Worm (Caenorhabditis elegans) whole organism, mixed stage, embryonic: ENCODE measurements around the gene col-88.
A peak's percentile ranks its signal among the peaks of the same experiment; 100 is the strongest.

Experiments used
- M03D4.4 ChIP-seq: sonication (generic microtip); optimal IDR thresholded peaks from 2 replicates; lab custom pipeline; 2017; ENCODE audit warnings: mild to moderate bottlenecking, missing genetic modification characterization, missing compliant biosample characterization
- bed-3 ChIP-seq: fragments of 200-800 bp; sonication (Bioruptor generic); optimal IDR thresholded peaks from 3 replicates; lab custom pipeline; 2018; ENCODE audit warnings: mild to moderate bottlenecking, missing genetic modification characterization, moderate library complexity, missing compliant biosample characterization
- ceh-39 ChIP-seq: fragments of 150-350 bp; optimal IDR thresholded peaks from 2 replicates; lab custom pipeline; 2014; ENCODE audit warnings: missing biosample characterization, missing genetic modification characterization
- ceh-43 ChIP-seq: fragments of 200-800 bp; sonication (Bioruptor generic); optimal IDR thresholded peaks from 2 replicates; lab custom pipeline; 2018; ENCODE audit warnings: mild to moderate bottlenecking, missing genetic modification characterization, moderate library complexity, missing compliant biosample characterization
- ceh-83 ChIP-seq: fragments of 200-800 bp; sonication (Bioruptor generic); optimal IDR thresholded peaks from 2 replicates; lab custom pipeline; 2018; ENCODE audit warnings: mild to moderate bottlenecking, missing genetic modification characterization, missing compliant biosample characterization
- ces-1 ChIP-seq: fragments of 150-350 bp; optimal IDR thresholded peaks from 2 replicates; lab custom pipeline; 2014; ENCODE audit warnings: missing biosample characterization, missing genetic modification reagents, missing genetic modification characterization
- drap-1 ChIP-seq: fragments of 200-800 bp; sonication (Bioruptor generic); optimal IDR thresholded peaks from 3 replicates; lab custom pipeline; 2018; ENCODE audit warnings: mild to moderate bottlenecking, missing genetic modification characterization, missing compliant biosample characterization
- elt-1 ChIP-seq: sonication (generic microtip); optimal IDR thresholded peaks from 2 replicates; lab custom pipeline; 2017; ENCODE audit warnings: missing genetic modification characterization, mild to moderate bottlenecking, missing compliant biosample characterization, antibody characterized with exemption, moderate library complexity, borderline replicate concordance; ENCODE audit not compliant: insufficient read depth
- elt-3 ChIP-seq: fragments of 150-350 bp; optimal IDR thresholded peaks from 2 replicates; lab custom pipeline; 2014; ENCODE audit warnings: missing biosample characterization, missing genetic modification characterization
- flh-1 ChIP-seq: fragments of 200-800 bp; sonication (Bioruptor generic); optimal IDR thresholded peaks from 2 replicates; lab custom pipeline; 2018; ENCODE audit warnings: mild to moderate bottlenecking, missing genetic modification characterization, moderate library complexity, missing compliant biosample characterization
- ham-2 ChIP-seq: fragments of 200-800 bp; sonication (Bioruptor generic); optimal IDR thresholded peaks from 2 replicates; lab custom pipeline; 2018; ENCODE audit warnings: mild to moderate bottlenecking, missing genetic modification characterization, missing compliant biosample characterization
- hlh-1 ChIP-seq: fragments of 150-350 bp; optimal IDR thresholded peaks from 2 replicates; lab custom pipeline; 2014; ENCODE audit warnings: missing biosample characterization, missing genetic modification reagents, missing genetic modification characterization
- lin-13 ChIP-seq: fragments of 150-350 bp; optimal IDR thresholded peaks from 2 replicates; lab custom pipeline; 2014; ENCODE audit warnings: missing biosample characterization, missing genetic modification characterization
- lin-32 ChIP-seq: fragments of 200-800 bp; sonication (Bioruptor generic); optimal IDR thresholded peaks from 2 replicates; lab custom pipeline; 2018; ENCODE audit warnings: mild to moderate bottlenecking, missing genetic modification characterization, missing compliant biosample characterization
- mab-5 ChIP-seq: fragments of 150-350 bp; optimal IDR thresholded peaks from 2 replicates; lab custom pipeline; 2014; ENCODE audit warnings: missing biosample characterization, missing genetic modification characterization
- mls-2 ChIP-seq: sonication (generic microtip); optimal IDR thresholded peaks from 2 replicates; lab custom pipeline; 2016; ENCODE audit warnings: mild to moderate bottlenecking, missing genetic modification characterization, moderate library complexity, missing compliant biosample characterization
- nhr-2 ChIP-seq: fragments of 150-350 bp; optimal IDR thresholded peaks from 2 replicates; lab custom pipeline; 2014; ENCODE audit warnings: missing biosample characterization, missing genetic modification characterization
- nhr-237 ChIP-seq: fragments of 150-350 bp; optimal IDR thresholded peaks from 2 replicates; lab custom pipeline; 2014; ENCODE audit warnings: missing biosample characterization, missing genetic modification characterization
- nhr-28 ChIP-seq: fragments of 150-350 bp; optimal IDR thresholded peaks from 2 replicates; lab custom pipeline; 2014; ENCODE audit warnings: missing biosample characterization, missing genetic modification characterization
- nhr-76 ChIP-seq: sonication (generic microtip); optimal IDR thresholded peaks from 2 replicates; lab custom pipeline; 2017; ENCODE audit warnings: missing biosample characterization, missing genetic modification characterization
- pha-4 ChIP-seq: fragments of 150-350 bp; optimal IDR thresholded peaks from 2 replicates; lab custom pipeline; 2018; ENCODE audit warnings: missing biosample characterization, missing genetic modification reagents, missing genetic modification characterization
- sem-2 ChIP-seq: fragments of 200-800 bp; sonication (Bioruptor generic); optimal IDR thresholded peaks from 2 replicates; lab custom pipeline; 2018; ENCODE audit warnings: mild to moderate bottlenecking, missing genetic modification characterization, missing compliant biosample characterization
- snpc-4 ChIP-seq: fragments of 150-350 bp; optimal IDR thresholded peaks from 2 replicates; lab custom pipeline; 2014; ENCODE audit warnings: missing biosample characterization, missing genetic modification characterization
- sptf-1 ChIP-seq: sonication (generic microtip); optimal IDR thresholded peaks from 2 replicates; lab custom pipeline; 2017; ENCODE audit warnings: mild to moderate bottlenecking, missing genetic modification characterization, moderate library complexity, missing compliant biosample characterization
- tbx-8 ChIP-seq: fragments of 200-800 bp; sonication (Bioruptor generic); optimal IDR thresholded peaks from 2 replicates; lab custom pipeline; 2018; ENCODE audit warnings: mild to moderate bottlenecking, missing genetic modification characterization, moderate library complexity, missing compliant biosample characterization
- unc-120 ChIP-seq: sonication (generic microtip); optimal IDR thresholded peaks from 2 replicates; lab custom pipeline; 2017; ENCODE audit warnings: missing genetic modification characterization, missing compliant biosample characterization; ENCODE audit not compliant: poor library complexity, severe bottlenecking
- unc-39 ChIP-seq: fragments of 150-350 bp; optimal IDR thresholded peaks from 2 replicates; lab custom pipeline; 2014; ENCODE audit warnings: missing biosample characterization, missing genetic modification characterization
- unc-62 ChIP-seq: fragments of 150-350 bp; optimal IDR thresholded peaks from 2 replicates; lab custom pipeline; 2014; ENCODE audit warnings: missing biosample characterization, missing genetic modification reagents, missing genetic modification characterization

col-88 gene

DNA sequence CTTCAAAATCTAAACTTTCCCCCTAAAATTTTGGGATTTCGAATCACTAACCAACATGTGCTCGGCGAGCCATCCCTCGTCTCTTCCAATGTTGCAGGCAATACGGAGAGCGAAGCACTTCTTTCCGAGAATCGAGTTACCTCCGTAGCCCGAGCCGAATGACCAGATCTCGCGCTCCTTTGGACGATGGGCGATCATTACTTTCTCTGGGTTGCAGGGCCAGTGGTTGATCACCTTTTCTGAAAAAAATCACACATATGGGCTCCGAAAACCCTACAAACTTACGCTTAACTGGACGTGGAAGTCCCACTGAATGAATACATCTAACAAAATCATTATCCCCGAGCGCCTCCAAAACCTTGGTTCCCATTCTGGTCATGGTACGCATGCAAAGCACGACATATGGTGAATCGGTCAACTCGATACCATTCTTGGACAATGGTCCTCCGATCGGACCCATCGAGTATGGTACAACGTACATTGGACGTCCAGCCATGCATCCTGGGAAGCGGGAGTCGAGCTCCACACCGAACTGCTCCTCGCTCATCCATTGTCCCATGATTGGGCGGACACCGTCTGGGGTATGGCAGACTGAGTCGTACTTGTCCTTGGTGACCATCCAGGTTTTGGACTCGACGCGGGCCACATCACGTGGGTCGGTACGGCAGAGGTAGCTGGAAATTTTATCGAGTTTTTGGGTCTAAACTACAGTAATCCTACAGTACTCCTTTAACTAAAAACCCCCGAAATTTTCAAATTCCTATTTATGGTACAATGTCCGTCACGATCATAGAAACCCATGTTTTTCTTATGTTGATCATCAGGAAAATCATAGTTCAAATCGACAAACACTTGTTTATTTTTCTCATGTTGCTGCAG is 24.1 kb downstream of the col-88 start:
- no peak for TF ChIP-seq lin-13 (tag; lab: Kevin White, UChicago)
- TF ChIP-seq snpc-4: no peak
- no peak for TF ChIP-seq flh-1
- TF ChIP-seq unc-39: no peak
- TF ChIP-seq, all 35 proteins: peak for 0

DNA sequence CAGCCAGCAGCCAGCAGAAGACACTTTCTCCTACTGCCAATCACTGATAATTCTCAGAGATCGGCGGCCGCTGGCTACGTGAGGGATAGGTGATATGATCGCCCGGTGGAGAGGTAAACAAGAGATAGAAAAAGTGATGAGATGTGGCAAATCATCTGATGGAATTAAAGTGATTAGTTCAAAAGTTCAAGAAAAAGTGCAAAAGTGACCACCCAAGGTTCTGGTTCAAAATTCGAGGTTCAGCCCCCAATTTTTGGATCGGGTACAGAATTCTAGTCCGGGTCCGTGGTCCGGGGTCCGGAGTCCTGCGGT is 24.7 kb downstream of the col-88 start:
- TF ChIP-seq unc-62 (GFP tag; lab: Kevin White, UChicago) (peak; percentile 72), ham-2 (no peak), M03D4.4 (no peak), unc-120 (tag; lab: Kevin White, UChicago) (peak; percentile 15), hlh-1 (peak; percentile 15)

DNA sequence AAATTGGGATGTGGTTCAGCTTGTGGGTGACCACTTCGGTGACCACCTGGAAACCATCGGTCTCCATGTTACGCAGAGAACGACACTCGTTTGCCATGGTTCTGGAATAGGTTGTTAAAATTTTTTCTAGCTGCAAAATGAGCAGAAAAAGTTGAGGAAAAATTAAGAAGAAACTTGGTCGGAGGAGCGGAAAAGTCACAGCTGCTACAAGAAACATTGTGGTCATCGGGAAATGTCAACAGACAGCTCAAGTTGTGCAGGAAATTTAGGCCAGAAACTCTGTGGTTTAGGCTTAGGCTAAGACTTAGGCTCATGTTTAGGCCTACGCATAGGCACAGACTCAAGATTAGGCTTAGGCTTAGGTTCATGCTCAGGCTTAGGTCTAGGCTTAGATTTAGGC is 25.3 kb downstream of the col-88 start, which contains the start of gene pck-1:
Gene pck-1 (minus strand): TSS at position 101 of the 400 bp plus-strand sequence.
- TF ChIP-seq flh-1: no peak
- no peak for TF ChIP-seq ceh-39
- TF ChIP-seq lin-13 (tag; lab: Kevin White, UChicago): no peak
- TF ChIP-seq pha-4 (tag; lab: Kevin White, UChicago): no peak
- TF ChIP-seq sptf-1 (tag; lab: Kevin White, UChicago): no peak
- TF ChIP-seq elt-3 (tag; lab: Kevin White, UChicago): no peak

DNA sequence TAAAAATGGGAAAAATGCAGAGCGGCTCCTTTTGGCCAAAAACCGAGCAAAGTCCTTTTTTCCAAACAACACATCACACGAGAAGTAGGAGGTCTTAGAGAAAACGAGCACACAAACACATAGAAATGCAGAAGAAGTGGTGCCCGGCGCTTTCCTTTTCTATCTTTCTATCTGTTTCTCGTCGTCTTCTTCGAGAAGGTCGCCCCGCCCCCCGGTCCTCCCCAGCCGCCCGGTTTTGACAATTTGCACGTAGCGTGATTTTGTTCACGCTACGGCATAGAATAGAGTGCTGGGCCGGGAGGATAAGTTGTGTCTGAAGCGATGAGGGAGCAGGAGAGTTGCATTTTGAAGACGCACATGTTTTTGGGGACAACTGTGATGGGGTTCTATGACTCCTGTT is 26.2 kb downstream of the col-88 start:
- no peak for TF ChIP-seq mab-5 (tag; lab: Kevin White, UChicago)
- TF ChIP-seq unc-62 (GFP tag; lab: Kevin White, UChicago): peak; percentile 46
- TF ChIP-seq ces-1: peak; percentile 6
- TF ChIP-seq ceh-83: no peak
- TF ChIP-seq unc-120 (tag; lab: Kevin White, UChicago): peak; percentile 75
- TF ChIP-seq elt-3 (tag; lab: Kevin White, UChicago): no peak
- TF ChIP-seq bed-3 (GFP tag; lab: Kevin White, UChicago): no peak
- TF ChIP-seq nhr-28 (tag; lab: Kevin White, UChicago): no peak
- TF ChIP-seq hlh-1: peak; percentile 67
- TF ChIP-seq drap-1: no peak
- peak; percentile 53 for TF ChIP-seq sptf-1 (tag; lab: Kevin White, UChicago)

DNA sequence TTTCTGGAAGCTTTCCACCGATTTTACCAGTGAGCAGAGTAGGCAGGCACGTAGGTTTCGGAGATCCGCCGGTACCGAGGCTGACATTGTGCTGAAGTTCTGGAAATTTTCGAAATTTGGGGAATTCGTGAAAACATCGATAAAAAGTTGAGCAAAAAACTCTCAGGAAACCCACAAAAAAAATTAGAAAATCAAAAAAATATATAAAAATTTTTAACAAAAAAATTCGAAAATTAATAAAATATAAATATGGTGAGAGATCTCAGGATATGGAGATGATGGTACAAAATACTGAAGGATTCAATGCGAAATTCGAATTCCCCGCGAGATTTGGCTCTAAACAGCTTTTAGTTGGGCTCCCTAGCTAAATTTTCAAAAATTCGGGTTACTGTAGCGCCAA is 28.8 kb downstream of the col-88 start, which contains the start of gene spt-4:
Gene spt-4 (minus strand): TSS at position 101 of the 400 bp plus-strand sequence.
- TF ChIP-seq nhr-2 (no peak), nhr-237 (tag; lab: Kevin White, UChicago) (no peak), flh-1 (no peak), elt-1 (tag; lab: Kevin White, UChicago) (no peak), lin-13 (tag; lab: Kevin White, UChicago) (no peak)

DNA sequence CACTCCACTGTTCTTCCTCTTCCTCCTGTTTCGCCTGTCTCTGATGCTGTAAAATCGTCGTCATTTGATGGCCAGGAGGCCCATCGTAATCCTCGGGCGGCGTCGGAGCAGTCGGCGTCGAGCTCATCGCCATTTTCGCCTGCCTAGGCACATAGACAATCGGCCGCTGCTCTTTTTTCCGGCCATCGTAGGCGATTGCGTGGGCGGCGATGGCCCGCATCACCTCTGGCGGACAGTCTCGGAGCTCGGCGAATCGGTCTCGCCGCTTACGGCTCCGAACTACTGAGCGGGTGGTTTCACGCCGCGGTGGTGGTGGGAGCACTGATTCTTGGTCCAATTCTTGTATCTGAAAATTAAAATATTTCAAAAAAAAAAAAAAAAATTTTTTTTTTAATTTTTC is 31.2 kb downstream of the col-88 start:
- TF ChIP-seq tbx-8 (GFP tag; lab: Kevin White, UChicago) (no peak), unc-39 (no peak), sem-2 (no peak), ceh-43 (GFP tag; lab: Kevin White, UChicago) (no peak), nhr-237 (tag; lab: Kevin White, UChicago) (no peak), lin-32 (no peak), flh-1 (no peak), mab-5 (tag; lab: Kevin White, UChicago) (no peak), M03D4.4 (no peak), bed-3 (GFP tag; lab: Kevin White, UChicago) (no peak), mls-2 (tag; lab: Kevin White, UChicago) (no peak), hlh-1 (no peak), unc-120 (tag; lab: Kevin White, UChicago) (no peak), pha-4 (tag; lab: Kevin White, UChicago) (no peak), nhr-76 (tag; lab: Kevin White, UChicago) (no peak), snpc-4 (no peak), elt-1 (tag; lab: Kevin White, UChicago) (no peak), nhr-2 (no peak)
